Worm (Caenorhabditis elegans): Measurements from ENCODE around the gene gst-17.

The gst-17 gene

ce11 chrII:13622179-13622578 is 8.4 kb downstream of the gst-17 start:
- TF ChIP-seq F33H1.4 (GFP tag; IDR thresholded peaks at IDR 0.05) (peak; percentile 71), madf-8 (GFP tag; conservative IDR thresholded peaks at IDR 0.05) (0 out of 2 replicates have a peak, but pooled peaks have one; percentile 13), madf-6 (GFP tag; IDR thresholded peaks at IDR 0.05) (peak; percentile 67)

ce11 chrII:13617808-13618207 is 12.8 kb downstream of the gst-17 start, which contains the start of gene gst-12:
gst-12 (minus strand) TSS chrII:13618061.
- TF ChIP-seq ceh-91 (GFP tag; IDR thresholded peaks at IDR 0.05): no peak

- TF ChIP-seq ztf-3 (GFP tag; optimal IDR thresholded peaks at IDR 0.05): no peak
- TF ChIP-seq unc-62 (GFP tag; optimal IDR thresholded peaks at IDR 0.05): no peak
- no peak for TF ChIP-seq zfh-2 (GFP tag; conservative IDR thresholded peaks at IDR 0.05)
- TF ChIP-seq ztf-18 (tag; optimal IDR thresholded peaks at IDR 0.05): no peak
- TF ChIP-seq snpc-1.3 (tag; optimal IDR thresholded peaks at IDR 0.05; ENCODE audit: insufficient read depth): no peak
- TF ChIP-seq him-1 (tag; optimal IDR thresholded peaks at IDR 0.05): no peak
- TF ChIP-seq K11D2.4 (GFP tag; IDR thresholded peaks at IDR 0.05): no peak
Measured at ce11 chrII:13616000-13616399, 14.6 kb downstream of the gst-17 start, which contains the start of gene gst-14. gst-14 (minus strand) TSS chrII:13616100.

ce11 chrII:13614516-13614915 is 16.1 kb downstream of the gst-17 start:
- no peak for TF ChIP-seq snpc-3.4 (tag; optimal IDR thresholded peaks at IDR 0.05)
- TF ChIP-seq madf-10 (tag; optimal IDR thresholded peaks at IDR 0.05): no peak
- TF ChIP-seq B0035.1 (tag; optimal IDR thresholded peaks at IDR 0.05): no peak
- 0 out of 2 replicates have a peak, but pooled peaks have one; percentile 33 for TF ChIP-seq egrh-3 (GFP tag; IDR thresholded peaks at IDR 0.05)
- TF ChIP-seq him-1 (tag; optimal IDR thresholded peaks at IDR 0.05): no peak
- TF ChIP-seq nfya-1 (tag; optimal IDR thresholded peaks at IDR 0.05; ENCODE audit: borderline replicate concordance, insufficient read depth): no peak
- no peak for TF ChIP-seq B0261.1 (tag; optimal IDR thresholded peaks at IDR 0.05)
- no peak for TF ChIP-seq nhr-27 (tag; optimal IDR thresholded peaks at IDR 0.05)

ce11 chrII:13613096-13613495 is 17.5 kb downstream of the gst-17 start, which contains the start of gene gst-15:
gst-15 (minus strand) TSS chrII:13613196.
- TF ChIP-seq K12H6.12 (tag; optimal IDR thresholded peaks at IDR 0.05) (no peak), cebp-1 (GFP tag; IDR thresholded peaks at IDR 0.05) (no peak), cebp-1 (tag; optimal IDR thresholded peaks at IDR 0.05) (no peak), ztf-28 (GFP tag; IDR thresholded peaks at IDR 0.05) (no peak), hrde-1 (tag; optimal IDR thresholded peaks at IDR 0.05; ENCODE audit: borderline replicate concordance) (no peak), B0035.1 (tag; optimal IDR thresholded peaks at IDR 0.05) (no peak), hmg-1.2 (GFP tag; IDR thresholded peaks at IDR 0.05) (no peak), bed-1 (GFP tag; IDR thresholded peaks at IDR 0.05) (no peak), rec-8 (tag; optimal IDR thresholded peaks at IDR 0.05) (no peak)

ce11 chrII:13611186-13611585 is 19.4 kb downstream of the gst-17 start, which contains the start of gene gst-24:
gst-24 (minus strand) TSS chrII:13611366.
- no peak for TF ChIP-seq nhr-179 (tag; optimal IDR thresholded peaks at IDR 0.05)
- TF ChIP-seq Y53G8AR.9 (GFP tag; conservative IDR thresholded peaks at IDR 0.05): no peak
- no peak for TF ChIP-seq lin-26 (GFP tag; IDR thresholded peaks at IDR 0.05)
- no peak for TF ChIP-seq nhr-120 (GFP tag; IDR thresholded peaks at IDR 0.05)
- no peak for TF ChIP-seq rec-8 (tag; optimal IDR thresholded peaks at IDR 0.05)
- no peak for TF ChIP-seq F33H1.4 (GFP tag; IDR thresholded peaks at IDR 0.05)
- TF ChIP-seq madf-3 (GFP tag; IDR thresholded peaks at IDR 0.05): no peak
- no peak for TF ChIP-seq ztf-28 (GFP tag; IDR thresholded peaks at IDR 0.05)
- TF ChIP-seq hsf-1 (GFP tag; IDR thresholded peaks at IDR 0.05): no peak
- TF ChIP-seq attf-3 (GFP tag; conservative IDR thresholded peaks at IDR 0.05): no peak
- no peak for TF ChIP-seq snpc-4 (GFP tag; optimal IDR thresholded peaks at IDR 0.05)
- no peak for TF ChIP-seq snpc-4 (tag; optimal IDR thresholded peaks at IDR 0.05)
- no peak for TF ChIP-seq ets-4 (GFP tag; optimal IDR thresholded peaks at IDR 0.05)
- no peak for TF ChIP-seq repo-1 (tag; optimal IDR thresholded peaks at IDR 0.05)
- TF ChIP-seq ceh-27 (GFP tag; optimal IDR thresholded peaks at IDR 0.05): no peak
- TF ChIP-seq rpc-1 (optimal IDR thresholded peaks at IDR 0.05): no peak
- TF ChIP-seq rpc-1 (tag; optimal IDR thresholded peaks at IDR 0.05): no peak
- TF ChIP-seq bed-1 (GFP tag; IDR thresholded peaks at IDR 0.05): no peak
